Worm (Caenorhabditis elegans) whole organism, L3 larva: ENCODE measurements around the gene srbc-55.
A peak's percentile ranks its signal among the peaks of the same experiment; 100 is the strongest.

ENCODE experiments used
- ZK546.5 ChIP-seq: sonication (generic microtip); optimal IDR thresholded peaks from 2 replicates; lab custom pipeline; 2017; ENCODE audit warnings: missing biosample characterization, missing genetic modification characterization
- aly-2 ChIP-seq: fragments of 150-350 bp; optimal IDR thresholded peaks from 2 replicates; lab custom pipeline; 2014; ENCODE audit warnings: missing biosample characterization, missing genetic modification characterization
- ama-1 ChIP-seq: fragments of 150-350 bp; optimal IDR thresholded peaks from 2 replicates; lab custom pipeline; 2018
- ceh-16 ChIP-seq: sonication (generic microtip); optimal IDR thresholded peaks from 2 replicates; lab custom pipeline; 2017; ENCODE audit warnings: missing biosample characterization, missing genetic modification characterization
- ceh-28 ChIP-seq: fragments of 150-350 bp; optimal IDR thresholded peaks from 2 replicates; lab custom pipeline; 2014; ENCODE audit warnings: missing biosample characterization, missing genetic modification reagents, missing genetic modification characterization
- ceh-82 ChIP-seq: fragments of 150-350 bp; optimal IDR thresholded peaks from 2 replicates; lab custom pipeline; 2014; ENCODE audit warnings: missing biosample characterization, missing genetic modification characterization
- ceh-9 ChIP-seq: sonication (generic microtip); optimal IDR thresholded peaks from 2 replicates; lab custom pipeline; 2018; ENCODE audit warnings: missing biosample characterization, missing genetic modification characterization
- daf-12 ChIP-seq: fragments of 150-350 bp; optimal IDR thresholded peaks from 2 replicates; lab custom pipeline; 2014; ENCODE audit warnings: missing biosample characterization, missing genetic modification reagents, missing genetic modification characterization
- egl-27 ChIP-seq: sonication (generic microtip); optimal IDR thresholded peaks from 4 replicates; lab custom pipeline; 2017; ENCODE audit warnings: missing biosample characterization, missing genetic modification reagents, missing genetic modification characterization
- elt-1 ChIP-seq: fragments of 150-350 bp; optimal IDR thresholded peaks from 2 replicates; lab custom pipeline; 2014; ENCODE audit warnings: missing biosample characterization, missing genetic modification characterization
- elt-3 ChIP-seq, 3 experiments: fragments of 150-350 bp in 1 of 3; sonication (generic microtip) in 2 of 3; optimal IDR thresholded peaks; 2 replicates in 2 of 3; 4 replicates in 1 of 3; lab custom pipeline; 2014 to 2017; ENCODE audit warnings: missing biosample characterization in 3 of 3, missing genetic modification characterization in 3 of 3
- eor-1 ChIP-seq, 2 experiments: fragments of 150-350 bp; optimal IDR thresholded peaks; 2 replicates each; lab custom pipeline; 2014 to 2018; ENCODE audit warnings: missing biosample characterization in 2 of 2, missing genetic modification characterization in 2 of 2
- fkh-10 ChIP-seq: sonication (generic microtip); optimal IDR thresholded peaks from 2 replicates; lab custom pipeline; 2017; ENCODE audit warnings: missing biosample characterization, missing genetic modification reagents, missing genetic modification characterization
- fkh-2 ChIP-seq: fragments of 150-350 bp; optimal IDR thresholded peaks from 2 replicates; lab custom pipeline; 2014; ENCODE audit warnings: missing biosample characterization, missing genetic modification reagents, missing genetic modification characterization
- hmg-11 ChIP-seq: sonication (generic microtip); optimal IDR thresholded peaks from 2 replicates; lab custom pipeline; 2016; ENCODE audit warnings: missing genetic modification characterization, missing compliant biosample characterization
- lin-39 ChIP-seq: fragments of 150-350 bp; optimal IDR thresholded peaks from 2 replicates; lab custom pipeline; 2018; ENCODE audit warnings: missing biosample characterization, missing genetic modification reagents, missing genetic modification characterization
- lsy-12 ChIP-seq: sonication (generic microtip); optimal IDR thresholded peaks from 2 replicates; lab custom pipeline; 2016; ENCODE audit warnings: mild to moderate bottlenecking, missing genetic modification characterization, missing compliant biosample characterization
- mdl-1 ChIP-seq: fragments of 150-350 bp; optimal IDR thresholded peaks from 2 replicates; lab custom pipeline; 2014; ENCODE audit warnings: missing biosample characterization, missing genetic modification characterization
- nfya-1 ChIP-seq: sonication (generic microtip); optimal IDR thresholded peaks from 2 replicates; lab custom pipeline; 2017; ENCODE audit warnings: missing genetic modification characterization, mild to moderate bottlenecking, missing compliant biosample characterization, antibody characterized with exemption, moderate library complexity; ENCODE audit not compliant: insufficient read depth
- nhr-11 ChIP-seq: fragments of 150-350 bp; optimal IDR thresholded peaks from 2 replicates; lab custom pipeline; 2014; ENCODE audit warnings: missing biosample characterization, missing genetic modification characterization
- nhr-12 ChIP-seq: fragments of 150-350 bp; optimal IDR thresholded peaks from 2 replicates; lab custom pipeline; 2014; ENCODE audit warnings: missing biosample characterization, missing genetic modification characterization
- nhr-23 ChIP-seq: fragments of 150-350 bp; optimal IDR thresholded peaks from 2 replicates; lab custom pipeline; 2014; ENCODE audit warnings: missing biosample characterization, missing genetic modification reagents, missing genetic modification characterization
- nhr-237 ChIP-seq: fragments of 150-350 bp; optimal IDR thresholded peaks from 2 replicates; lab custom pipeline; 2014; ENCODE audit warnings: missing biosample characterization, missing genetic modification characterization
- nhr-25 ChIP-seq: sonication (generic microtip); optimal IDR thresholded peaks from 2 replicates; lab custom pipeline; 2017; ENCODE audit warnings: missing biosample characterization, missing genetic modification characterization
- nhr-28 ChIP-seq: fragments of 150-350 bp; optimal IDR thresholded peaks from 2 replicates; lab custom pipeline; 2014; ENCODE audit warnings: missing biosample characterization, missing genetic modification characterization
- nhr-67 ChIP-seq: fragments of 150-350 bp; optimal IDR thresholded peaks from 2 replicates; lab custom pipeline; 2014; ENCODE audit warnings: missing biosample characterization, missing genetic modification characterization
- nhr-77 ChIP-seq: fragments of 150-350 bp; optimal IDR thresholded peaks from 2 replicates; lab custom pipeline; 2014; ENCODE audit warnings: missing biosample characterization, missing genetic modification characterization
- pha-4 ChIP-seq: fragments of 150-350 bp; optimal IDR thresholded peaks from 2 replicates; lab custom pipeline; 2014; ENCODE audit warnings: missing biosample characterization, missing genetic modification reagents, missing genetic modification characterization
- pqm-1 ChIP-seq: fragments of 150-350 bp; optimal IDR thresholded peaks from 2 replicates; lab custom pipeline; 2017; ENCODE audit warnings: missing biosample characterization, missing genetic modification characterization, inconsistent platforms
- sea-2 ChIP-seq: fragments of 150-350 bp; sonication (generic microtip); optimal IDR thresholded peaks from 4 replicates; lab custom pipeline; 2014; ENCODE audit warnings: missing biosample characterization, missing genetic modification reagents, missing genetic modification characterization
- skn-1 ChIP-seq: fragments of 150-350 bp; optimal IDR thresholded peaks from 2 replicates; lab custom pipeline; 2014; ENCODE audit warnings: missing biosample characterization, missing genetic modification characterization
- tbx-2 ChIP-seq: sonication (generic microtip); optimal IDR thresholded peaks from 2 replicates; lab custom pipeline; 2016; ENCODE audit warnings: mild to moderate bottlenecking, missing genetic modification characterization, missing compliant biosample characterization
- unc-39 ChIP-seq: sonication (generic microtip); optimal IDR thresholded peaks from 4 replicates; lab custom pipeline; 2017; ENCODE audit warnings: missing biosample characterization, missing genetic modification characterization
- unc-62 ChIP-seq: fragments of 150-350 bp; sonication (generic microtip); optimal IDR thresholded peaks from 4 replicates; lab custom pipeline; 2014; ENCODE audit warnings: missing biosample characterization, missing genetic modification reagents, missing genetic modification characterization
- ztf-11 ChIP-seq: fragments of 150-350 bp; optimal IDR thresholded peaks from 2 replicates; lab custom pipeline; 2014; ENCODE audit warnings: missing biosample characterization, missing genetic modification characterization
- ztf-4 ChIP-seq: fragments of 150-350 bp; optimal IDR thresholded peaks from 2 replicates; lab custom pipeline; 2014; ENCODE audit warnings: missing biosample characterization, missing genetic modification characterization

Gene srbc-55

ce11 chrV:15873762-15874161, 44.0 kb upstream of the srbc-55 start (continued):
- TF ChIP-seq tbx-2 (tag; lab: Kevin White, UChicago) (no peak), hmg-11 (tag; lab: Kevin White, UChicago) (no peak), elt-3 (tag; optimal IDR thresholded peaks at IDR 0.05; lab: Kevin White, UChicago) (peak in 1 of 3 experiments; percentile 67), ama-1 (lab: Kevin White, UChicago) (peak; percentile 34), ceh-9 (tag; lab: Kevin White, UChicago) (no peak), nhr-77 (peak; percentile 45), daf-12 (tag; lab: Kevin White, UChicago) (no peak), nhr-237 (tag; lab: Kevin White, UChicago) (no peak), fkh-2 (tag; lab: Kevin White, UChicago) (no peak), unc-39 (no peak)
- TF ChIP-seq, all 47 proteins: peak for 18

- TF ChIP-seq ceh-16 = no peak
- TF ChIP-seq daf-12 (tag; lab: Kevin White, UChicago) = no peak
- TF ChIP-seq nhr-28 (tag; lab: Kevin White, UChicago) = no peak
- no peak for TF ChIP-seq egl-27 (tag; lab: Kevin White, UChicago)
- TF ChIP-seq mdl-1 (tag; lab: Kevin White, UChicago) = no peak
- no peak for TF ChIP-seq nhr-25 (tag; lab: Kevin White, UChicago)
- no peak for TF ChIP-seq nhr-77
- TF ChIP-seq lin-39 (tag; lab: Kevin White, UChicago) = no peak
- TF ChIP-seq fkh-2 (tag; lab: Kevin White, UChicago) = no peak
- no peak for TF ChIP-seq eor-1 (tag; optimal IDR thresholded peaks at IDR 0.05; lab: Kevin White, UChicago)
- TF ChIP-seq aly-2 (tag; lab: Kevin White, UChicago) = no peak
- no peak for TF ChIP-seq fkh-10 (GFP tag; lab: Kevin White, UChicago)
- no peak for TF ChIP-seq nhr-11 (tag; lab: Kevin White, UChicago)
- TF ChIP-seq ztf-11 (tag; lab: Kevin White, UChicago) = no peak
- no peak for TF ChIP-seq ZK546.5
- TF ChIP-seq, all 47 proteins: peak for 0
Measured at ce11 chrV:15872273-15872672, 42.5 kb upstream of the srbc-55 start, which contains the start of gene str-56. Gene str-56, plus strand, starts transcription at chrV:15872573.

- TF ChIP-seq nhr-11 (tag; lab: Kevin White, UChicago) = no peak
- no peak for TF ChIP-seq nhr-237 (tag; lab: Kevin White, UChicago)
- no peak for TF ChIP-seq daf-12 (tag; lab: Kevin White, UChicago)
- TF ChIP-seq elt-1 = no peak
- no peak for TF ChIP-seq ztf-11 (tag; lab: Kevin White, UChicago)
- TF ChIP-seq nhr-28 (tag; lab: Kevin White, UChicago) = no peak
- no peak for TF ChIP-seq ZK546.5
- TF ChIP-seq fkh-2 (tag; lab: Kevin White, UChicago) = no peak
- no peak for TF ChIP-seq sea-2 (GFP tag; lab: Kevin White, UChicago)
- no peak for TF ChIP-seq skn-1 (tag; lab: Kevin White, UChicago)
- no peak for TF ChIP-seq nhr-67 (tag; lab: Kevin White, UChicago)
- TF ChIP-seq unc-39 = no peak
- no peak for TF ChIP-seq nhr-25 (tag; lab: Kevin White, UChicago)
- TF ChIP-seq, all 47 proteins: peak for 0
Measured at ce11 chrV:15870356-15870755, 40.5 kb upstream of the srbc-55 start, which contains the start of gene str-57. Gene str-57, plus strand, starts transcription at chrV:15870656.

- TF ChIP-seq ztf-4 (tag; lab: Kevin White, UChicago) = no peak
- no peak for TF ChIP-seq pqm-1 (tag; lab: Kevin White, UChicago)
- no peak for TF ChIP-seq ceh-82 (tag; lab: Kevin White, UChicago)
- no peak for TF ChIP-seq nhr-77
- no peak for TF ChIP-seq nfya-1 (tag; lab: Kevin White, UChicago)
- no peak for TF ChIP-seq egl-27 (tag; lab: Kevin White, UChicago)
- no peak for TF ChIP-seq ama-1 (lab: Kevin White, UChicago)
- no peak for TF ChIP-seq hmg-11 (tag; lab: Kevin White, UChicago)
- no peak for TF ChIP-seq unc-39
- TF ChIP-seq unc-62 (GFP tag; lab: Kevin White, UChicago) = no peak
- no peak for TF ChIP-seq fkh-10 (GFP tag; lab: Kevin White, UChicago)
- no peak for TF ChIP-seq aly-2 (tag; lab: Kevin White, UChicago)
Measured at ce11 chrV:15867373-15867772, 37.6 kb upstream of the srbc-55 start, which contains the start of gene fbxa-197. Gene fbxa-197, plus strand, starts transcription at chrV:15867673.

ce11 chrV:15865839-15866238, 36.0 kb upstream of the srbc-55 start, which contains the start of gene srh-293:
Gene srh-293, plus strand, starts transcription at chrV:15866139.
- TF ChIP-seq eor-1 (tag; optimal IDR thresholded peaks at IDR 0.05; lab: Kevin White, UChicago) = no peak
- TF ChIP-seq nhr-77 = no peak
- no peak for TF ChIP-seq aly-2 (tag; lab: Kevin White, UChicago)
- no peak for TF ChIP-seq nhr-25 (tag; lab: Kevin White, UChicago)
- no peak for TF ChIP-seq nhr-12
- TF ChIP-seq nhr-23 (tag; lab: Kevin White, UChicago) = no peak
- TF ChIP-seq lsy-12 (tag; lab: Kevin White, UChicago) = no peak
- TF ChIP-seq ztf-11 (tag; lab: Kevin White, UChicago) = no peak
- no peak for TF ChIP-seq nhr-67 (tag; lab: Kevin White, UChicago)
- no peak for TF ChIP-seq ceh-28 (tag; lab: Kevin White, UChicago)
- no peak for TF ChIP-seq pha-4 (tag; lab: Kevin White, UChicago)
- no peak for TF ChIP-seq elt-1
- no peak for TF ChIP-seq fkh-10 (GFP tag; lab: Kevin White, UChicago)
